Worm (Caenorhabditis elegans): ENCODE data around the gene T05A7.3.
A peak's percentile ranks its signal among the peaks of the same experiment; 100 is the strongest.

T05A7.3 gene

DNA sequence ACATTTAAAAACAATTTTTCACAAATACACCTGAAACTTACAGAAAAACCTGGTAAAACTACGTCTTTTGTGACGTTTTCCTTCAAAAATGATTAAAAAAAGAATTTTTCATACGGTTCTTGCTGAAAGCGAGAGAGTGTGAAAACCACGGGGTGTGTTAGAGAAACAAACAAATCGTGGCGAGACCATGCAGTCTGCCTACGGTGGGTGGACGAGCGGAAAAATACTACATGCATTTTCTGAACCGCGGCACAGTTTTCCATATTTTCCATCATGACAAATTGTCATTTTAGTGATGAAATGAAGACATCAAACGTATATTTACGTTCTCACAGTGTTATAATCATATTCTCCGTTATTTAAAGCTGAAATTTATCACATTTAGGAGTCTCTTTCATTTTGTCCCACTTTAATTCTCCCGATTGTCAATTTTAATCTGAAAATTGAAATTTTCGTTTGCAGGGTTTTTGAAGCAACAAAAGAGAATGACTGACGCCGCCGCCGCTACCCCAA is 30.8 kb downstream of the T05A7.3 start, which contains the start of the genes F10G7.9 and tsn-1 (continued):
- TF ChIP-seq nhr-77 (tag; optimal IDR thresholded peaks at IDR 0.05) = no peak
- peak; percentile 25 for TF ChIP-seq ama-1 (optimal IDR thresholded peaks at IDR 0.05)
- TF ChIP-seq ceh-82 (tag; optimal IDR thresholded peaks at IDR 0.05) = no peak

DNA sequence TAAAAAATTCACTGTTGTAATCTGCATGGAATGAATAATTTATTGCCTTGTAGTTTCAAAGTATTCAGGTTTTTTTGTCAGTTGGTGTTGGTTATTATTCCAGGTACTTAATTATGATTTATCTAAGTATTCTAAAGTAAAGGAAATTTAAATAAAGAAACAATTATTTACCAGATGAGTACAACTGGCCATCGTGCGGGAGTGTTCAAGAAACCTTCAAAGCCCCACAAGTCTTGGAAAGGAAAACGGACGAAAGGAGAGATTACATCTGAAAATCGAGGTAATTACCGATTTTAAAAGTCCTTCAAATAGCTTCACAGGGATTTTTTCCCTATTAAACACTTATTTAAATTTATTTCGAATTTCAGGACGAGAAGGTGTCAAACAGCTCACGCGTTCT is 34.5 kb downstream of the T05A7.3 start, which contains the start of gene tag-151:
Gene tag-151, plus strand, starts transcription at position 158 of the 400 bp plus-strand sequence.
- TF ChIP-seq F13H6.1 (tag; optimal IDR thresholded peaks at IDR 0.05) = no peak
- TF ChIP-seq nhr-25 (tag; optimal IDR thresholded peaks at IDR 0.05) = peak; percentile 3
- TF ChIP-seq mbf-1 (tag; optimal IDR thresholded peaks at IDR 0.05) = no peak
- TF ChIP-seq dmd-4 (tag; optimal IDR thresholded peaks at IDR 0.05) = no peak
- no peak for TF ChIP-seq nhr-11 (tag; optimal IDR thresholded peaks at IDR 0.05)
- TF ChIP-seq peb-1 (tag; optimal IDR thresholded peaks at IDR 0.05) = no peak
- TF ChIP-seq sma-9 (GFP tag; optimal IDR thresholded peaks at IDR 0.05) = no peak
- no peak for TF ChIP-seq sma-9 (tag; optimal IDR thresholded peaks at IDR 0.05)
- TF ChIP-seq lin-13 (GFP tag; optimal IDR thresholded peaks at IDR 0.05) = no peak
- no peak for TF ChIP-seq nhr-23 (tag; optimal IDR thresholded peaks at IDR 0.05)
- peak in 1 of 2 experiments; percentile 8 for TF ChIP-seq lsy-2 (tag; optimal IDR thresholded peaks at IDR 0.05)
- TF ChIP-seq nhr-10 (tag; optimal IDR thresholded peaks at IDR 0.05) = no peak

- TF ChIP-seq ztf-4 (tag; optimal IDR thresholded peaks at IDR 0.05) = no peak
- TF ChIP-seq F13H6.1 (tag; optimal IDR thresholded peaks at IDR 0.05) = no peak
- TF ChIP-seq nhr-77 (tag; optimal IDR thresholded peaks at IDR 0.05) = no peak
- TF ChIP-seq aly-2 (tag; optimal IDR thresholded peaks at IDR 0.05) = no peak
- TF ChIP-seq fos-1 (tag; optimal IDR thresholded peaks at IDR 0.05) = no peak
- TF ChIP-seq alr-1 (tag; optimal IDR thresholded peaks at IDR 0.05) = no peak
- no peak for TF ChIP-seq unc-55 (GFP tag; optimal IDR thresholded peaks at IDR 0.05)
- TF ChIP-seq ZK546.5 (tag; optimal IDR thresholded peaks at IDR 0.05) = no peak
- no peak for TF ChIP-seq peb-1 (tag; optimal IDR thresholded peaks at IDR 0.05)
- no peak for TF ChIP-seq nhr-23 (tag; optimal IDR thresholded peaks at IDR 0.05)
- no peak for TF ChIP-seq lin-13 (GFP tag; optimal IDR thresholded peaks at IDR 0.05)
- TF ChIP-seq crh-2 (tag; optimal IDR thresholded peaks at IDR 0.05) = no peak
- no peak for TF ChIP-seq nhr-25 (tag; optimal IDR thresholded peaks at IDR 0.05)
- TF ChIP-seq ceh-82 (tag; optimal IDR thresholded peaks at IDR 0.05) = no peak
- TF ChIP-seq nhr-12 (tag; optimal IDR thresholded peaks at IDR 0.05) = no peak
- no peak for TF ChIP-seq lsy-2 (tag; optimal IDR thresholded peaks at IDR 0.05)
- no peak for TF ChIP-seq mdl-1 (tag; optimal IDR thresholded peaks at IDR 0.05)
- no peak for TF ChIP-seq blmp-1 (tag; optimal IDR thresholded peaks at IDR 0.05; ENCODE audit: insufficient read depth)
Measured at ce11 chrII:4710813-4711212, 35.2 kb downstream of the T05A7.3 start.

DNA sequence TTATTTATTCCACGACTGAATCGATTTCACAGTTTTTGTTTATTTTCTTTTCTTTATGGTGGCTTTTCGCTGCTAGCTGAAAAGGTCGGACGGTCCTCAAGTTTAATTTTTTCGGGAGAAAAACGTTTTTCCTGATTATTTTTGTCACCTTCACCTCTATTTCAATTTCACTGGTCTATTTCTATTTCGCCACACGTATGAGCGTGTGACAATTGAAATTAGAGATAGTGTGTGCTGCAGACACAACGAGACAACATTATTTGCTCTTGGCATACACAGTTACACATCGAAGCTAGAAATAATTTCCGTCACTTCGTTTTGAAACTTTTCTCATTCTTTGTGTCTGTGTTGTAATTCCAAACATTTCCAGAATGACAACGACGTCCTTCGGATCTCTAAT is 40.1 kb downstream of the T05A7.3 start, which contains the start of gene F41C3.8:
Gene F41C3.8, plus strand, starts transcription at position 371 of the 400 bp plus-strand sequence.
- TF ChIP-seq crh-2 (tag; optimal IDR thresholded peaks at IDR 0.05) (peak; percentile 15), nhr-129 (tag; optimal IDR thresholded peaks at IDR 0.05) (peak; percentile 17), unc-39 (tag; optimal IDR thresholded peaks at IDR 0.05) (no peak), F13H6.1 (tag; optimal IDR thresholded peaks at IDR 0.05) (peak; percentile 29), fos-1 (tag; optimal IDR thresholded peaks at IDR 0.05) (peak; percentile 66), nhr-237 (tag; optimal IDR thresholded peaks at IDR 0.05) (no peak)
